Worm (Caenorhabditis elegans) whole organism, late embryonic: ENCODE measurements around the gene Y43F8C.6.

Experiments
- ama-1 ChIP-seq: fragments of 150-350 bp; optimal IDR thresholded peaks from 2 replicates; lab custom pipeline; 2014
- ceh-24 ChIP-seq: sonication (generic microtip); optimal IDR thresholded peaks from 2 replicates; lab custom pipeline; 2016; ENCODE audit warnings: mild to moderate bottlenecking, missing genetic modification characterization, missing compliant biosample characterization
- ceh-45 ChIP-seq: fragments of 200-800 bp; sonication (Bioruptor generic); IDR thresholded peaks from 2 replicates; pipeline ENCODE4 v1.3.6; 2022; ENCODE audit warnings: missing genetic modification reagents, missing genetic modification characterization, missing compliant biosample characterization
- ceh-6 ChIP-seq: fragments of 200-800 bp; sonication (Bioruptor generic); optimal IDR thresholded peaks from 2 replicates; lab custom pipeline; 2018; ENCODE audit warnings: mild to moderate bottlenecking, missing genetic modification characterization, missing compliant biosample characterization
- eyg-1 ChIP-seq: sonication (generic microtip); optimal IDR thresholded peaks from 2 replicates; lab custom pipeline; 2016; ENCODE audit warnings: missing genotype, missing genetic modification characterization, missing compliant biosample characterization
- fkh-10 ChIP-seq: fragments of 150-350 bp; optimal IDR thresholded peaks from 2 replicates; lab custom pipeline; 2014; ENCODE audit warnings: missing biosample characterization, missing genetic modification reagents, missing genetic modification characterization
- lim-6 ChIP-seq: sonication (generic microtip); optimal IDR thresholded peaks from 2 replicates; lab custom pipeline; 2016; ENCODE audit warnings: missing genetic modification characterization, missing compliant biosample characterization
- lin-11 ChIP-seq: fragments of 200-800 bp; sonication (Bioruptor generic); optimal IDR thresholded peaks from 2 replicates; lab custom pipeline; 2018; ENCODE audit warnings: mild to moderate bottlenecking, missing genetic modification characterization, missing compliant biosample characterization
- pat-9 ChIP-seq: fragments of 200-800 bp; sonication (Bioruptor generic); optimal IDR thresholded peaks from 2 replicates; lab custom pipeline; 2018; ENCODE audit warnings: mild to moderate bottlenecking, missing genetic modification characterization, moderate library complexity, missing compliant biosample characterization
- pha-4 ChIP-seq: fragments of 150-350 bp; optimal IDR thresholded peaks from 2 replicates; lab custom pipeline; 2018; ENCODE audit warnings: missing biosample characterization, missing genetic modification reagents, missing genetic modification characterization
- pqm-1 ChIP-seq: sonication (generic microtip); optimal IDR thresholded peaks from 2 replicates; lab custom pipeline; 2016; ENCODE audit warnings: missing genetic modification characterization, missing compliant biosample characterization
- sox-4 ChIP-seq: sonication (generic microtip); optimal IDR thresholded peaks from 2 replicates; lab custom pipeline; 2017; ENCODE audit warnings: mild to moderate bottlenecking, missing genetic modification characterization, inconsistent platforms, missing compliant biosample characterization

DNA sequence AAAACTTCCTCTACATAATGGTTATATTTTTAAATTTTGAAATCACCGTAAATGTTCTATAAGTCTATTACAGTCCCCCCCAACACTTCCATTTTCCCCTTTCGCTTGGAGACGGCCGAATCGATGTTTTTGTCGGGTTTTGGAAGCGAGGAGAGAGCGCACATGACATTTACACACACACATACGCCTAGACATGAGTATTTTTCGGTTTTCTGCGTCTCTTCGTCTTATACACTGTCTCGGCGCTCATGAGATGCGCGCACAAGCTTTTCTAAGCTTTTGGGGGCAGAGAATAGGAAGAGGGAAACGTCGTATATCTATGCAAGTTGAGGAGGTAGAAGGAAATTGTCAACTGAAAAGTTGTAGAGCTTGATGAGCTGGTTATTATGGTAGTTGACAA, 20.6 kb downstream of the Y43F8C.6 start:
- no peak for TF ChIP-seq pqm-1
- no peak for TF ChIP-seq ama-1 (lab: Kevin White, UChicago)
- no peak for TF ChIP-seq pat-9 (tag; lab: Kevin White, UChicago)
- no peak for TF ChIP-seq eyg-1
- no peak for TF ChIP-seq lim-6
- TF ChIP-seq fkh-10 (GFP tag; lab: Kevin White, UChicago): no peak
- TF ChIP-seq pha-4: no peak
- TF ChIP-seq sox-4 (tag; lab: Kevin White, UChicago): no peak
- no peak for TF ChIP-seq ceh-45 (GFP tag; lab: Robert Waterston, UW)
- TF ChIP-seq ceh-6 (GFP tag; lab: Kevin White, UChicago): no peak
- no peak for TF ChIP-seq ceh-24
- TF ChIP-seq lin-11 (tag; lab: Kevin White, UChicago): no peak
